Worm (Caenorhabditis elegans) whole organism, L4 larva: Measurements from ENCODE around the gene djr-1.1.

Experiments
- D1046.2 ChIP-seq: fragments of 200-800 bp; sonication (Bioruptor generic); IDR thresholded peaks from 2 replicates; pipeline ENCODE4 v1.3.6; 2022; ENCODE audit warnings: missing genetic modification characterization, missing compliant biosample characterization
- F10B5.3 ChIP-seq: sonication (generic microtip); optimal IDR thresholded peaks from 2 replicates; lab custom pipeline; 2016; ENCODE audit warnings: mild to moderate bottlenecking, missing genetic modification characterization, missing compliant biosample characterization
- Y48G9A.11 ChIP-seq: fragments of 200-800 bp; sonication (Bioruptor generic); IDR thresholded peaks from 2 replicates; pipeline ENCODE4 v1.3.6; 2022; ENCODE audit warnings: missing genetic modification reagents, missing genetic modification characterization, missing compliant biosample characterization
- Y5F2A.4 ChIP-seq: fragments of 200-800 bp; sonication (Bioruptor generic); optimal IDR thresholded peaks from 2 replicates; lab custom pipeline; 2018; ENCODE audit warnings: mild to moderate bottlenecking, missing genetic modification characterization, missing compliant biosample characterization
- ceh-44 ChIP-seq: fragments of 200-800 bp; sonication (Bioruptor generic); IDR thresholded peaks from 2 replicates; pipeline ENCODE4 v1.3.6; 2022; ENCODE audit warnings: missing genetic modification reagents, missing genetic modification characterization, missing compliant biosample characterization
- ces-1 ChIP-seq: fragments of 150-350 bp; sonication (generic microtip); optimal IDR thresholded peaks from 4 replicates; lab custom pipeline; 2014; ENCODE audit warnings: missing biosample characterization, missing genetic modification reagents, missing genetic modification characterization
- daf-12 ChIP-seq: fragments of 150-350 bp; optimal IDR thresholded peaks from 2 replicates; lab custom pipeline; 2014; ENCODE audit warnings: missing biosample characterization, missing genetic modification reagents, missing genetic modification characterization
- dmd-6 ChIP-seq: fragments of 200-800 bp; sonication (Bioruptor generic); IDR thresholded peaks from 2 replicates; pipeline ENCODE4 v1.3.6; 2022; ENCODE audit warnings: missing genetic modification reagents, missing genetic modification characterization, missing compliant biosample characterization
- dpl-1 ChIP-seq: fragments of 150-350 bp; optimal IDR thresholded peaks from 2 replicates; lab custom pipeline; 2014; ENCODE audit warnings: missing biosample characterization, missing genetic modification reagents, missing genetic modification characterization
- duxl-1 ChIP-seq: sonication (generic microtip); optimal IDR thresholded peaks from 2 replicates; lab custom pipeline; 2016; ENCODE audit warnings: mild to moderate bottlenecking, missing genetic modification characterization, moderate library complexity, missing compliant biosample characterization; ENCODE audit not compliant: poor library complexity
- fos-1 ChIP-seq: fragments of 150-350 bp; optimal IDR thresholded peaks from 2 replicates; lab custom pipeline; 2014; ENCODE audit warnings: missing biosample characterization, missing genetic modification characterization
- hlh-11 ChIP-seq: fragments of 200-800 bp; sonication (Bioruptor generic); optimal IDR thresholded peaks from 2 replicates; lab custom pipeline; 2018; ENCODE audit warnings: mild to moderate bottlenecking, missing genetic modification characterization, missing compliant biosample characterization
- hlh-30 ChIP-seq: sonication (generic microtip); optimal IDR thresholded peaks from 2 replicates; lab custom pipeline; 2017; ENCODE audit warnings: antibody characterized with exemption, mild to moderate bottlenecking, missing genetic modification characterization, missing compliant biosample characterization; ENCODE audit not compliant: insufficient read depth
- lim-7 ChIP-seq: fragments of 200-800 bp; sonication (Bioruptor generic); IDR thresholded peaks from 2 replicates; pipeline ENCODE4 v1.3.6; 2022; ENCODE audit warnings: missing genetic modification characterization, missing compliant biosample characterization
- lin-1 ChIP-seq: fragments of 200-800 bp; sonication (Bioruptor generic); IDR thresholded peaks from 2 replicates; pipeline ENCODE4 v1.3.6; 2022; ENCODE audit warnings: missing genetic modification reagents, missing genetic modification characterization, missing compliant biosample characterization
- lin-15B ChIP-seq: fragments of 150-350 bp; sonication (generic microtip); optimal IDR thresholded peaks from 3 replicates; lab custom pipeline; 2014; ENCODE audit warnings: missing biosample characterization, missing genetic modification characterization
- lin-38 ChIP-seq: fragments of 200-800 bp; sonication (Bioruptor generic); IDR thresholded peaks from 2 replicates; pipeline ENCODE4 v1.3.6; 2022; ENCODE audit warnings: missing genetic modification reagents, missing genetic modification characterization, missing compliant biosample characterization
- lsy-2 ChIP-seq, 2 experiments: fragments of 150-350 bp in 1 of 2; sonication (generic microtip) in 1 of 2; optimal IDR thresholded peaks; 2 replicates each; lab custom pipeline; 2014 to 2017; ENCODE audit warnings: missing biosample characterization in 2 of 2, missing genetic modification characterization in 2 of 2
- madf-9 ChIP-seq: fragments of 200-800 bp; sonication (Bioruptor generic); conservative IDR thresholded peaks from 2 replicates; pipeline ENCODE4 v1.3.6; 2022; ENCODE audit warnings: missing genetic modification reagents, missing genetic modification characterization, missing compliant biosample characterization
- mdt-29 ChIP-seq: fragments of 200-800 bp; sonication (Bioruptor generic); IDR thresholded peaks from 2 replicates; pipeline ENCODE4 v1.3.6; 2022; ENCODE audit warnings: missing genetic modification reagents, missing genetic modification characterization, missing compliant biosample characterization
- mep-1 ChIP-seq: fragments of 150-350 bp; sonication (generic microtip); optimal IDR thresholded peaks from 3 replicates; lab custom pipeline; 2014; ENCODE audit warnings: missing biosample characterization, missing genetic modification characterization
- mes-2 ChIP-seq: sonication (generic microtip); optimal IDR thresholded peaks from 2 replicates; lab custom pipeline; 2016; ENCODE audit warnings: missing genotype, mild to moderate bottlenecking, missing genetic modification characterization, missing compliant biosample characterization; ENCODE audit not compliant: poor library complexity, severe bottlenecking
- mxl-2 ChIP-seq: fragments of 200-800 bp; sonication (Bioruptor generic); conservative IDR thresholded peaks from 2 replicates; pipeline ENCODE4 v1.3.6; 2022; ENCODE audit warnings: missing genetic modification reagents, missing genetic modification characterization, missing compliant biosample characterization
- mxl-3 ChIP-seq: fragments of 200-800 bp; sonication (Bioruptor generic); optimal IDR thresholded peaks from 2 replicates; lab custom pipeline; 2018; ENCODE audit warnings: mild to moderate bottlenecking, missing genetic modification characterization, missing compliant biosample characterization
- nhr-102 ChIP-seq: sonication (generic microtip); optimal IDR thresholded peaks from 2 replicates; lab custom pipeline; 2016; ENCODE audit warnings: mild to moderate bottlenecking, missing genetic modification characterization, moderate library complexity, missing compliant biosample characterization
- nhr-11 ChIP-seq: fragments of 150-350 bp; optimal IDR thresholded peaks from 2 replicates; lab custom pipeline; 2014; ENCODE audit warnings: missing biosample characterization, missing genetic modification characterization
- nhr-111 ChIP-seq: fragments of 200-800 bp; sonication (Bioruptor generic); optimal IDR thresholded peaks from 2 replicates; lab custom pipeline; 2018; ENCODE audit warnings: mild to moderate bottlenecking, missing genetic modification characterization, missing compliant biosample characterization
- nhr-28 ChIP-seq: fragments of 150-350 bp; optimal IDR thresholded peaks from 2 replicates; lab custom pipeline; 2014; ENCODE audit warnings: missing biosample characterization, missing genetic modification characterization
- nhr-42 ChIP-seq: fragments of 200-800 bp; sonication (Bioruptor generic); IDR thresholded peaks from 2 replicates; pipeline ENCODE4 v1.3.6; 2022; ENCODE audit warnings: missing genetic modification characterization, missing compliant biosample characterization
- nhr-48 ChIP-seq: sonication (generic microtip); optimal IDR thresholded peaks from 2 replicates; lab custom pipeline; 2016; ENCODE audit warnings: mild to moderate bottlenecking, missing genetic modification characterization, missing compliant biosample characterization
- nhr-6 ChIP-seq: fragments of 150-350 bp; optimal IDR thresholded peaks from 2 replicates; lab custom pipeline; 2014; ENCODE audit warnings: missing biosample characterization, missing genetic modification characterization
- rbr-2 ChIP-seq: sonication (generic microtip); optimal IDR thresholded peaks from 2 replicates; lab custom pipeline; 2016; ENCODE audit warnings: missing genotype, missing genetic modification characterization, missing compliant biosample characterization
- spr-1 ChIP-seq: sonication (generic microtip); optimal IDR thresholded peaks from 2 replicates; lab custom pipeline; 2016; ENCODE audit warnings: mild to moderate bottlenecking, missing genetic modification characterization, missing compliant biosample characterization
- zag-1 ChIP-seq: fragments of 150-350 bp; optimal IDR thresholded peaks from 2 replicates; lab custom pipeline; 2014; ENCODE audit warnings: missing biosample characterization, missing genetic modification characterization
- zfp-2 ChIP-seq: sonication (generic microtip); optimal IDR thresholded peaks from 2 replicates; lab custom pipeline; 2016; ENCODE audit warnings: mild to moderate bottlenecking, missing genetic modification characterization, missing compliant biosample characterization
- ztf-11 ChIP-seq: fragments of 150-350 bp; optimal IDR thresholded peaks from 2 replicates; lab custom pipeline; 2014; ENCODE audit warnings: missing biosample characterization, missing genetic modification characterization

Gene djr-1.1

ce11 chrII:263563-263962, 26.8 kb upstream of the djr-1.1 start, which contains the start of gene scc-2:
scc-2 (minus strand) TSS chrII:263663.
- TF ChIP-seq madf-9 (GFP tag; lab: Robert Waterston, UW) (no peak), mxl-3 (GFP tag; lab: Kevin White, UChicago) (no peak), nhr-48 (no peak), nhr-111 (GFP tag; lab: Kevin White, UChicago) (no peak), daf-12 (tag; lab: Kevin White, UChicago) (no peak), ces-1 (GFP tag; lab: Kevin White, UChicago) (no peak), Y48G9A.11 (GFP tag; lab: Robert Waterston, UW) (no peak)
- TF ChIP-seq, all 104 proteins: peak for 0

ce11 chrII:264053-264452, 26.3 kb upstream of the djr-1.1 start, which contains the start of gene B0432.14:
B0432.14 (plus strand) TSS chrII:264353.
- TF ChIP-seq nhr-28 (no peak), mes-2 (tag; lab: Kevin White, UChicago) (no peak), hlh-11 (tag; lab: Kevin White, UChicago) (no peak), mep-1 (tag; lab: Kevin White, UChicago) (no peak), fos-1 (no peak), ces-1 (GFP tag; lab: Kevin White, UChicago) (no peak), nhr-102 (tag; lab: Kevin White, UChicago) (no peak), nhr-11 (tag; lab: Kevin White, UChicago) (no peak), nhr-42 (GFP tag; lab: Robert Waterston, UW) (no peak), lin-38 (GFP tag; lab: Robert Waterston, UW) (no peak), mxl-3 (GFP tag; lab: Kevin White, UChicago) (no peak), hlh-30 (tag; lab: Kevin White, UChicago) (no peak), duxl-1 (tag; lab: Kevin White, UChicago) (no peak)

- TF ChIP-seq mdt-29 (GFP tag; lab: Robert Waterston, UW) (no peak), lim-7 (GFP tag; lab: Robert Waterston, UW) (no peak), ceh-44 (no peak), D1046.2 (GFP tag; lab: Robert Waterston, UW) (no peak), nhr-42 (GFP tag; lab: Robert Waterston, UW) (no peak), zag-1 (tag; lab: Kevin White, UChicago) (no peak), nhr-28 (no peak), F10B5.3 (tag; lab: Kevin White, UChicago) (no peak), lsy-2 (tag; optimal IDR thresholded peaks at IDR 0.05; lab: Kevin White, UChicago) (no peak), mep-1 (tag; lab: Kevin White, UChicago) (no peak), mxl-2 (no peak), ces-1 (GFP tag; lab: Kevin White, UChicago) (no peak), dmd-6 (GFP tag; lab: Robert Waterston, UW) (no peak), rbr-2 (no peak), Y5F2A.4 (GFP tag; lab: Kevin White, UChicago) (no peak), ztf-11 (tag; lab: Kevin White, UChicago) (no peak), nhr-6 (no peak), zfp-2 (tag; lab: Kevin White, UChicago) (no peak), lin-1 (GFP tag; lab: Robert Waterston, UW) (no peak), nhr-111 (GFP tag; lab: Kevin White, UChicago) (no peak)
- TF ChIP-seq, all 104 proteins: peak for 0
Measured at ce11 chrII:273872-274271, 16.5 kb upstream of the djr-1.1 start, which contains the start of gene B0432.7. B0432.7 (minus strand) TSS chrII:273972.

- no peak for TF ChIP-seq spr-1 (tag; lab: Kevin White, UChicago)
- no peak for TF ChIP-seq lin-15B
- no peak for TF ChIP-seq dpl-1 (GFP tag; lab: Kevin White, UChicago)
- no peak for TF ChIP-seq nhr-28
Measured at ce11 chrII:278636-279035, 11.7 kb upstream of the djr-1.1 start, which contains the start of gene B0432.8. B0432.8 (minus strand) TSS chrII:278736.
